Worm (Caenorhabditis elegans): ENCODE results near the gene srh-212.
"Not testable (repeated sequence)": the region's sequence is repeated elsewhere in the genome, so short reads cannot be mapped to it uniquely, and the experiment has no call there.

Gene srh-212

ce11 chrV:3597052-3597451 is at the start of gene srh-212:
srh-212 (minus strand) TSS chrV:3597152.
- not testable (repeated sequence) for TF ChIP-seq lin-13 (GFP tag; optimal IDR thresholded peaks at IDR 0.05); C34F6.9 (tag; optimal IDR thresholded peaks at IDR 0.05); nhr-237 (tag; optimal IDR thresholded peaks at IDR 0.05)

- TF ChIP-seq nhr-129 (tag; optimal IDR thresholded peaks at IDR 0.05): peak; percentile 68
- no peak for TF ChIP-seq unc-62 (GFP tag; optimal IDR thresholded peaks at IDR 0.05)
- TF ChIP-seq sma-3 (GFP tag; optimal IDR thresholded peaks at IDR 0.05): peak; percentile 58
- peak; percentile 55 for TF ChIP-seq sem-4 (tag; optimal IDR thresholded peaks at IDR 0.05)
- TF ChIP-seq nhr-6 (tag; optimal IDR thresholded peaks at IDR 0.05): no peak
- peak; percentile 3 for TF ChIP-seq nhr-21 (tag; optimal IDR thresholded peaks at IDR 0.05)
- no peak for TF ChIP-seq lin-11 (tag; optimal IDR thresholded peaks at IDR 0.05)
- peak; percentile 78 for TF ChIP-seq F13H6.1 (tag; optimal IDR thresholded peaks at IDR 0.05)
- TF ChIP-seq sma-9 (GFP tag; optimal IDR thresholded peaks at IDR 0.05): peak; percentile 97
- no peak for TF ChIP-seq sma-9 (tag; optimal IDR thresholded peaks at IDR 0.05)
- peak in 1 of 2 experiments; percentile 9 for TF ChIP-seq mdl-1 (tag; optimal IDR thresholded peaks at IDR 0.05)
- peak; percentile 34 for TF ChIP-seq C34F6.9 (tag; optimal IDR thresholded peaks at IDR 0.05)
- TF ChIP-seq fos-1 (tag; optimal IDR thresholded peaks at IDR 0.05): peak; percentile 91
- peak; percentile 72 for TF ChIP-seq nhr-25 (tag; optimal IDR thresholded peaks at IDR 0.05)
- TF ChIP-seq lsy-2 (tag; optimal IDR thresholded peaks at IDR 0.05): peak in 1 of 2 experiments; percentile 49
- TF ChIP-seq mbf-1 (tag; optimal IDR thresholded peaks at IDR 0.05): no peak
- TF ChIP-seq crh-2 (tag; optimal IDR thresholded peaks at IDR 0.05): peak; percentile 25
- TF ChIP-seq gmeb-1 (tag; optimal IDR thresholded peaks at IDR 0.05): peak; percentile 66
These were observed 47.3 kb upstream of the srh-212 start, which contains the start of gene F59B1.8 for ce11 chrV:3644193-3644693. F59B1.8 (minus strand) TSS chrV:3644243.

ce11 chrV:3639873-3640272 is 42.9 kb upstream of the srh-212 start:
- TF ChIP-seq dmd-4 (tag; optimal IDR thresholded peaks at IDR 0.05) (no peak), sma-3 (GFP tag; optimal IDR thresholded peaks at IDR 0.05) (no peak), elt-1 (tag; optimal IDR thresholded peaks at IDR 0.05) (no peak), gmeb-1 (tag; optimal IDR thresholded peaks at IDR 0.05) (no peak), lsy-2 (tag; optimal IDR thresholded peaks at IDR 0.05) (no peak), unc-39 (tag; optimal IDR thresholded peaks at IDR 0.05) (no peak), nhr-10 (tag; optimal IDR thresholded peaks at IDR 0.05) (no peak), zag-1 (tag; optimal IDR thresholded peaks at IDR 0.05) (no peak), nhr-11 (tag; optimal IDR thresholded peaks at IDR 0.05) (no peak), nhr-25 (tag; optimal IDR thresholded peaks at IDR 0.05) (no peak), Y55F3AM.14 (GFP tag; optimal IDR thresholded peaks at IDR 0.05) (no peak), nhr-237 (tag; optimal IDR thresholded peaks at IDR 0.05) (no peak), sem-4 (tag; optimal IDR thresholded peaks at IDR 0.05) (no peak), mab-5 (tag; optimal IDR thresholded peaks at IDR 0.05) (no peak), nhr-12 (tag; optimal IDR thresholded peaks at IDR 0.05) (no peak)

- TF ChIP-seq elt-1 (tag; optimal IDR thresholded peaks at IDR 0.05) (no peak), fos-1 (tag; optimal IDR thresholded peaks at IDR 0.05) (no peak), R02D3.7 (tag; optimal IDR thresholded peaks at IDR 0.05) (no peak), lin-39 (tag; optimal IDR thresholded peaks at IDR 0.05) (no peak), ceh-16 (tag; optimal IDR thresholded peaks at IDR 0.05) (no peak), lin-13 (GFP tag; optimal IDR thresholded peaks at IDR 0.05) (no peak), aly-2 (tag; optimal IDR thresholded peaks at IDR 0.05) (no peak)
These were observed 40.1 kb upstream of the srh-212 start, which contains the start of gene srx-41 for ce11 chrV:3637086-3637485. srx-41 (minus strand) TSS chrV:3637186.

ce11 chrV:3634293-3635016 is 37.5 kb upstream of the srh-212 start:
- TF ChIP-seq ceh-82 (tag; optimal IDR thresholded peaks at IDR 0.05): no peak
- no peak for TF ChIP-seq ZK546.5 (tag; optimal IDR thresholded peaks at IDR 0.05)
- TF ChIP-seq egl-27 (tag; optimal IDR thresholded peaks at IDR 0.05): no peak
- no peak for TF ChIP-seq nhr-25 (tag; optimal IDR thresholded peaks at IDR 0.05)
- no peak for TF ChIP-seq peb-1 (tag; optimal IDR thresholded peaks at IDR 0.05)
- no peak for TF ChIP-seq alr-1 (tag; optimal IDR thresholded peaks at IDR 0.05)
- no peak for TF ChIP-seq lin-39 (tag; optimal IDR thresholded peaks at IDR 0.05)
- TF ChIP-seq ztf-1 (GFP tag; conservative IDR thresholded peaks at IDR 0.05): no peak
- TF ChIP-seq lsy-2 (tag; optimal IDR thresholded peaks at IDR 0.05): no peak
- TF ChIP-seq ceh-16 (tag; optimal IDR thresholded peaks at IDR 0.05): no peak
- TF ChIP-seq aly-2 (tag; optimal IDR thresholded peaks at IDR 0.05): no peak
- TF ChIP-seq ztf-4 (tag; optimal IDR thresholded peaks at IDR 0.05): no peak
- no peak for TF ChIP-seq lin-11 (tag; optimal IDR thresholded peaks at IDR 0.05)
- peak; percentile 19 for TF ChIP-seq skn-1 (tag; optimal IDR thresholded peaks at IDR 0.05)
- peak; percentile 4 for TF ChIP-seq nhr-21 (tag; optimal IDR thresholded peaks at IDR 0.05)
- no peak for TF ChIP-seq blmp-1 (tag; optimal IDR thresholded peaks at IDR 0.05; ENCODE audit: insufficient read depth)
- TF ChIP-seq gmeb-1 (tag; optimal IDR thresholded peaks at IDR 0.05): peak; percentile 18
- TF ChIP-seq lin-13 (GFP tag; optimal IDR thresholded peaks at IDR 0.05): peak; percentile 12
- TF ChIP-seq ztf-11 (tag; optimal IDR thresholded peaks at IDR 0.05): no peak
- TF ChIP-seq elt-3 (tag; optimal IDR thresholded peaks at IDR 0.05): no peak
- TF ChIP-seq sma-9 (GFP tag; optimal IDR thresholded peaks at IDR 0.05): peak; percentile 50
- no peak for TF ChIP-seq sma-9 (tag; optimal IDR thresholded peaks at IDR 0.05)
- no peak for TF ChIP-seq nhr-237 (tag; optimal IDR thresholded peaks at IDR 0.05)

All from whole organism, L2 larva.